Fruit fly (Drosophila melanogaster) whole organism, embryonic: ENCODE data around the gene NijC.

ENCODE experiments used
- CG10209 ChIP-seq: fragments of 200-800 bp; sonication (Bioruptor generic); optimal IDR thresholded peaks from 3 replicates; lab custom pipeline; 2017; ENCODE audit warnings: missing biosample characterization, mild to moderate bottlenecking, missing genetic modification characterization, missing genetic modification reagents
- CG10267 ChIP-seq: fragments of 200-800 bp; sonication (Bioruptor generic); optimal IDR thresholded peaks from 2 replicates; lab custom pipeline; 2018; ENCODE audit warnings: missing biosample characterization, mild to moderate bottlenecking, missing genetic modification characterization, moderate library complexity
- CG12659 ChIP-seq: fragments of 200-800 bp; sonication (Bioruptor generic); optimal IDR thresholded peaks from 3 replicates; lab custom pipeline; 2017; ENCODE audit warnings: mild to moderate bottlenecking, missing biosample characterization, missing genetic modification reagents, missing genetic modification characterization
- CG12942 ChIP-seq: fragments of 200-800 bp; sonication (Bioruptor generic); optimal IDR thresholded peaks from 3 replicates; lab custom pipeline; 2016; ENCODE audit warnings: missing biosample characterization, missing genetic modification characterization
- CG15479 ChIP-seq: fragments of 200-800 bp; sonication (Bioruptor generic); optimal IDR thresholded peaks from 3 replicates; lab custom pipeline; 2019; ENCODE audit warnings: missing biosample characterization, mild to moderate bottlenecking, missing genetic modification characterization, moderate library complexity
- CG15514 ChIP-seq: fragments of 200-800 bp; sonication (Bioruptor generic); optimal IDR thresholded peaks from 3 replicates; lab custom pipeline; 2017; ENCODE audit warnings: missing biosample characterization, missing genetic modification characterization, mild to moderate bottlenecking, moderate library complexity, missing genetic modification reagents
- CG1647 ChIP-seq: fragments of 200-800 bp; sonication (Bioruptor generic); optimal IDR thresholded peaks from 3 replicates; lab custom pipeline; 2016; ENCODE audit warnings: missing biosample characterization, missing genetic modification characterization
- CG17359 ChIP-seq: fragments of 200-800 bp; sonication (Bioruptor generic); optimal IDR thresholded peaks from 3 replicates; lab custom pipeline; 2018; ENCODE audit warnings: missing biosample characterization, mild to moderate bottlenecking, missing genetic modification characterization, moderate library complexity
- CG18262 ChIP-seq: fragments of 200-800 bp; optimal IDR thresholded peaks from 3 replicates; lab custom pipeline; 2019; ENCODE audit warnings: missing biosample characterization, mild to moderate bottlenecking, missing genetic modification characterization, moderate library complexity
- CG2199 ChIP-seq: fragments of 200-800 bp; sonication (Bioruptor generic); IDR thresholded peaks from 3 replicates; pipeline ENCODE4 v1.3.6; 2022; ENCODE audit warnings: missing biosample characterization, missing genetic modification characterization
- CG3065 ChIP-seq: fragments of 200-800 bp; sonication (Bioruptor generic); optimal IDR thresholded peaks from 2 replicates; lab custom pipeline; 2016; ENCODE audit warnings: missing biosample characterization, missing genetic modification characterization
- CG31224 ChIP-seq: fragments of 200-800 bp; sonication (Bioruptor generic); IDR thresholded peaks from 2 replicates; pipeline ENCODE4 v1.3.6; 2022; ENCODE audit warnings: missing biosample characterization, missing genetic modification characterization
- CG3726 ChIP-seq: fragments of 200-800 bp; sonication (Bioruptor generic); IDR thresholded peaks from 3 replicates; pipeline ENCODE4, ENCODE4 v1.3.6; 2022; ENCODE audit warnings: missing biosample characterization, missing genetic modification characterization
- CG4730 ChIP-seq: fragments of 200-800 bp; sonication (Bioruptor generic); IDR thresholded peaks from 2 replicates; pipeline ENCODE4 v1.3.6; 2022; ENCODE audit warnings: missing biosample characterization, missing genetic modification characterization
- CG6254 ChIP-seq: fragments of 200-800 bp; sonication (Bioruptor generic); optimal IDR thresholded peaks from 3 replicates; lab custom pipeline; 2017; ENCODE audit warnings: mild to moderate bottlenecking, missing biosample characterization, missing genetic modification reagents, missing genetic modification characterization
- CG8089 ChIP-seq: fragments of 200-800 bp; sonication (Bioruptor generic); optimal IDR thresholded peaks from 3 replicates; lab custom pipeline; 2016; ENCODE audit warnings: missing biosample characterization, missing genetic modification characterization
- CG8765 ChIP-seq: fragments of 200-800 bp; sonication (Bioruptor generic); IDR thresholded peaks from 2 replicates; pipeline ENCODE4 v1.3.6; 2022; ENCODE audit warnings: missing biosample characterization, missing genetic modification characterization
- CG9727 ChIP-seq: fragments of 200-800 bp; sonication (Bioruptor generic); optimal IDR thresholded peaks from 3 replicates; lab custom pipeline; 2017; ENCODE audit warnings: missing biosample characterization, mild to moderate bottlenecking, missing genetic modification characterization
- D19A ChIP-seq: fragments of 200-800 bp; optimal IDR thresholded peaks from 3 replicates; lab custom pipeline; 2019; ENCODE audit warnings: missing biosample characterization, mild to moderate bottlenecking, missing genetic modification characterization, moderate library complexity
- Doc2 ChIP-seq: fragments of 200-800 bp; sonication (Bioruptor generic); IDR thresholded peaks from 2 replicates; pipeline ENCODE4 v1.3.6; 2022; ENCODE audit warnings: missing biosample characterization, missing genetic modification characterization
- Dp ChIP-seq: fragments of 200-800 bp; sonication (Bioruptor generic); optimal IDR thresholded peaks from 2 replicates; lab custom pipeline; 2018; ENCODE audit warnings: missing biosample characterization, mild to moderate bottlenecking, missing genetic modification characterization, moderate library complexity
- Eip74EF ChIP-seq, 2 experiments: fragments of 200-800 bp in 1 of 2; fragments of >200 bp in 1 of 2; sonication (Bioruptor generic) in 1 of 2; optimal IDR thresholded peaks; 2 replicates each; lab custom pipeline; 2017 to 2019; ENCODE audit warnings: missing biosample characterization in 2 of 2, missing genetic modification characterization in 2 of 2, mild to moderate bottlenecking in 1 of 2, moderate library complexity in 1 of 2
- Fer1 ChIP-seq: fragments of 200-800 bp; sonication (Bioruptor generic); optimal IDR thresholded peaks from 2 replicates; lab custom pipeline; 2017; ENCODE audit warnings: missing biosample characterization, mild to moderate bottlenecking, missing genetic modification characterization
- Gug ChIP-seq: fragments of 200-800 bp; sonication (Bioruptor generic); IDR thresholded peaks from 4 replicates; pipeline ENCODE4 v1.3.6; 2022; ENCODE audit warnings: missing biosample characterization, missing genetic modification characterization
- Hr51 ChIP-seq, 2 experiments: fragments of 200-800 bp; sonication (Bioruptor generic); optimal IDR thresholded peaks; 2 replicates in 1 of 2; 3 replicates in 1 of 2; lab custom pipeline; 2016 to 2018; ENCODE audit warnings: missing biosample characterization in 2 of 2, missing genetic modification characterization in 2 of 2, mild to moderate bottlenecking in 1 of 2, moderate library complexity in 1 of 2
- NC2α ChIP-seq: fragments of 200-800 bp; sonication (Bioruptor generic); optimal IDR thresholded peaks from 2 replicates; lab custom pipeline; 2016; ENCODE audit warnings: missing biosample characterization, missing genetic modification characterization
- NC2β ChIP-seq: fragments of 200-800 bp; sonication (Bioruptor generic); optimal IDR thresholded peaks from 2 replicates; lab custom pipeline; 2016; ENCODE audit warnings: missing biosample characterization, missing genetic modification characterization
- Side ChIP-seq: fragments of 200-800 bp; sonication (Bioruptor generic); optimal IDR thresholded peaks from 2 replicates; lab custom pipeline; 2016; ENCODE audit warnings: missing biosample characterization, missing genetic modification characterization
- al ChIP-seq: fragments of 200-800 bp; sonication (Bioruptor generic); IDR thresholded peaks from 2 replicates; pipeline ENCODE4 v1.3.6; 2022; ENCODE audit warnings: missing biosample characterization, missing genetic modification characterization
- bbx ChIP-seq: fragments of 200-800 bp; sonication (Bioruptor generic); IDR thresholded peaks from 2 replicates; pipeline ENCODE4 v1.3.6; 2022; ENCODE audit warnings: missing biosample characterization, missing genetic modification characterization; ENCODE audit not compliant: partially characterized antibody
- bowl ChIP-seq: fragments of 200-800 bp; sonication (Bioruptor generic); IDR thresholded peaks from 2 replicates; pipeline ENCODE4 v1.3.6; 2022; ENCODE audit warnings: missing biosample characterization, missing genetic modification characterization
- croc ChIP-seq: fragments of 200-800 bp; sonication (Bioruptor generic); conservative IDR thresholded peaks from 3 replicates; pipeline ENCODE4 v1.3.6; 2022; ENCODE audit warnings: missing biosample characterization, missing genetic modification characterization
- dpn ChIP-seq, 2 experiments: fragments of 200-800 bp; sonication (Bioruptor generic); optimal IDR thresholded peaks; 3 replicates each; lab custom pipeline; 2016; ENCODE audit warnings: missing biosample characterization in 2 of 2, missing genetic modification characterization in 2 of 2
- fd102C ChIP-seq: fragments of 200-800 bp; sonication (Bioruptor generic); optimal IDR thresholded peaks from 2 replicates; lab custom pipeline; 2018; ENCODE audit warnings: missing biosample characterization, mild to moderate bottlenecking, missing genetic modification characterization, moderate library complexity
- kah ChIP-seq: fragments of 200-800 bp; sonication (Bioruptor generic); optimal IDR thresholded peaks from 2 replicates; lab custom pipeline; 2018; ENCODE audit warnings: missing biosample characterization, mild to moderate bottlenecking, missing genetic modification characterization
- ken ChIP-seq: fragments of 200-800 bp; sonication (Bioruptor generic); IDR thresholded peaks from 3 replicates; pipeline ENCODE4 v1.3.6; 2022; ENCODE audit warnings: missing biosample characterization, missing genetic modification characterization
- nom ChIP-seq: fragments of 200-800 bp; sonication (Bioruptor generic); optimal IDR thresholded peaks from 2 replicates; lab custom pipeline; 2017; ENCODE audit warnings: missing biosample characterization, missing genetic modification characterization, mild to moderate bottlenecking, moderate library complexity, missing genetic modification reagents
- psq ChIP-seq: fragments of 200-800 bp; sonication (Bioruptor generic); optimal IDR thresholded peaks from 2 replicates; lab custom pipeline; 2017; ENCODE audit warnings: missing biosample characterization, missing genetic modification characterization
- pum ChIP-seq: fragments of 200-800 bp; sonication (Bioruptor generic); optimal IDR thresholded peaks from 2 replicates; lab custom pipeline; 2016; ENCODE audit warnings: missing biosample characterization, missing genetic modification characterization
- ranshi ChIP-seq: fragments of 200-800 bp; sonication (Bioruptor generic); IDR thresholded peaks from 2 replicates; pipeline ENCODE4 v1.3.6; 2022; ENCODE audit warnings: missing biosample characterization, missing genetic modification characterization
- run ChIP-seq: fragments of 200-800 bp; sonication (Bioruptor generic); optimal IDR thresholded peaks from 3 replicates; lab custom pipeline; 2018; ENCODE audit warnings: missing biosample characterization, mild to moderate bottlenecking, missing genetic modification characterization
- schlank ChIP-seq: fragments of 200-800 bp; sonication (Bioruptor generic); optimal IDR thresholded peaks from 2 replicates; lab custom pipeline; 2018; ENCODE audit warnings: missing biosample characterization, mild to moderate bottlenecking, missing genetic modification characterization
- so ChIP-seq: fragments of 200-800 bp; sonication (Bioruptor generic); IDR thresholded peaks from 3 replicates; pipeline ENCODE4 v1.3.6; 2022; ENCODE audit warnings: missing biosample characterization, missing genetic modification characterization
- tna ChIP-seq: fragments of 200-800 bp; sonication (Bioruptor generic); IDR thresholded peaks from 2 replicates; pipeline ENCODE4 v1.3.6; 2022; ENCODE audit warnings: missing biosample characterization, missing genetic modification characterization; ENCODE audit not compliant: partially characterized antibody
- tx ChIP-seq: fragments of 200-800 bp; sonication (Bioruptor generic); optimal IDR thresholded peaks from 2 replicates; lab custom pipeline; 2016; ENCODE audit warnings: missing biosample characterization, missing genetic modification characterization
- vvl ChIP-seq: fragments of 200-800 bp; sonication (Bioruptor generic); IDR thresholded peaks from 2 replicates; pipeline ENCODE4 v1.3.6; 2022; ENCODE audit warnings: missing biosample characterization, missing genetic modification characterization
- zfh1 ChIP-seq: fragments of 200-800 bp; sonication (Bioruptor generic); IDR thresholded peaks from 3 replicates; pipeline ENCODE4 v1.3.6; 2022; ENCODE audit warnings: missing biosample characterization, missing genetic modification characterization

Gene NijC

DNA sequence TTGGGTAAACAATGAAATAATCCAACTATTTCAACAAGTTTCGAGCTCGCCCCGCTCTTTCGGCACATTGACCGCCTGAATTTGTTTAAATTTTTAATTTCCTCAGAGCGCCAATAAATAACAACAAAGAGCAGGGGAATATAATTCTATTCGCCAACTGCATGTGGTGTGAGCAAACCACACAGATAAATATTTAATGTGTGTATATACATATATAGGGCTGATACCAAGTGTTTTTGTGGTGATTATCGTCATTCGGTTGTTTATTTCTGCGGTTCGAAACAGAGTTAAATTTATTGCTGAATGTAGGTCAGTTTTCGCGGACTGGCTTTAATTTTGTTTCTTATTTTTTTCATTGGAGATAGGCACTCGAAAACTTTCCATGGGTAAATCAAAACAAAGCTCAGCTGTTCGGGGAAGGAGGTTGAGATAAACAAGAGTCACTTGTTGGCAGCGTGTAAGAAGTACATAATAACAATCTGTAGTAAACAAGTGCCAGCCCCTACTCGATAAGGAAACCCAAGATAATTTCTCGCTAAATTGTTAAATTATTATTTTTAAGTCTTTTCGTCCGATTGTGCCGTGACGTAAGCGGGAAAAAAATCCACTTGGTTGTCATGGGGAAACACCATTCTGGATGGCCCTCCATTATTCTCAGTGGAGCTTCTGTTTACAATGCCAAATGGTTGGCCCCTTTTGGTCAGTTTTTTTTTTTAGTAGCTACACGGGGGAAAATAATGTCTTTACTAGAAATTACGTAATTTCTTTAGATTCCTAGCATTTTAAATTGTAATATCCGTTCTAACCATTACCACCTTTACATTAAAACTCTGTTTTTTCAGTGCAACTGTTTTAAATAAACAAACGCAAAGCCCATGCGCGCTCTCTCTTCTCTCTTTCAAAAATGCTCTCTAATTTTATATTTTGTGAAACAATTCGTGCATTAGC is 22.9 kb downstream of the NijC start (continued):
- no peak for TF ChIP-seq tna (GFP tag; lab: Robert Waterston, UW)
- TF ChIP-seq tx = no peak
- TF ChIP-seq CG1647 = peak; percentile 20
- TF ChIP-seq Doc2 = no peak
- TF ChIP-seq CG8089 = peak; percentile 20
- peak; percentile 62 for TF ChIP-seq zfh1 (GFP tag; lab: Robert Waterston, UW)
- TF ChIP-seq CG17359 = peak; percentile 67
- no peak for TF ChIP-seq CG3065 (GFP tag; lab: Kevin White, UChicago)
- peak; percentile 25 for TF ChIP-seq run
- TF ChIP-seq Dp (GFP tag; lab: Kevin White, UChicago) = no peak
- TF ChIP-seq nom (GFP tag; lab: Kevin White, UChicago) = peak; percentile 33
- no peak for TF ChIP-seq fd102C
- TF ChIP-seq CG9727 = peak; percentile 35
- peak; percentile 47 to 67 for TF ChIP-seq Hr51 (GFP tag; optimal IDR thresholded peaks at IDR 0.05; lab: Kevin White, UChicago)
- peak; percentile 39 for TF ChIP-seq NC2β (GFP tag; lab: Kevin White, UChicago)
- 0 out of 3 replicates have a peak, but pooled peaks have one; percentile 39 for TF ChIP-seq ken
- TF ChIP-seq D19A (tag; lab: Kevin White, UChicago) = no peak
- peak; percentile 45 for TF ChIP-seq CG10209 (GFP tag; lab: Kevin White, UChicago)
- no peak for TF ChIP-seq CG2199
- no peak; the same call in 2 of the 3 replicates for TF ChIP-seq so (GFP tag; lab: Robert Waterston, UW)
- TF ChIP-seq Side (GFP tag; lab: Kevin White, UChicago) = no peak
- TF ChIP-seq schlank (tag; lab: Kevin White, UChicago) = no peak
- TF ChIP-seq kah (GFP tag; lab: Kevin White, UChicago) = no peak
- TF ChIP-seq Fer1 (GFP tag; lab: Kevin White, UChicago) = peak; percentile 58
- TF ChIP-seq CG12942 (GFP tag; lab: Kevin White, UChicago) = no peak
- TF ChIP-seq CG15514 (GFP tag; lab: Kevin White, UChicago) = peak; percentile 31
- peak; percentile 29; the same call in 2 of the 4 replicates for TF ChIP-seq Gug
- no peak for TF ChIP-seq bowl (GFP tag; lab: Robert Waterston, UW)
- TF ChIP-seq NC2α (GFP tag; lab: Kevin White, UChicago) = peak; percentile 41
- no peak for TF ChIP-seq pum (GFP tag; lab: Kevin White, UChicago)
- peak; percentile 74; the same call in 2 of the 3 replicates for TF ChIP-seq CG3726 (GFP tag; lab: Robert Waterston, UW)
- no peak for TF ChIP-seq CG6254 (GFP tag; lab: Kevin White, UChicago)
- TF ChIP-seq CG18262 (tag; lab: Kevin White, UChicago) = peak; percentile 25
- peak; percentile 44; the same call in 1 of the 2 replicates for TF ChIP-seq al (GFP tag; lab: Robert Waterston, UW)
- TF ChIP-seq vvl = peak; percentile 74
- 0 out of 2 replicates have a peak, but pooled peaks have one; percentile 17 for TF ChIP-seq CG31224 (GFP tag; lab: Robert Waterston, UW)
- TF ChIP-seq CG12659 (GFP tag; lab: Kevin White, UChicago) = peak; percentile 47
- no peak for TF ChIP-seq CG10267 (tag; lab: Kevin White, UChicago)
- no peak for TF ChIP-seq psq
- TF ChIP-seq bbx (GFP tag; lab: Robert Waterston, UW) = no peak
- TF ChIP-seq Eip74EF (GFP tag; optimal IDR thresholded peaks at IDR 0.05; lab: Kevin White, UChicago) = no peak
- TF ChIP-seq CG4730 = peak; percentile 43; the same call in 1 of the 2 replicates
- TF ChIP-seq ranshi (GFP tag; lab: Robert Waterston, UW) = peak; percentile 66
- TF ChIP-seq CG15479 (GFP tag; lab: Kevin White, UChicago) = no peak
- no peak for TF ChIP-seq CG8765 (GFP tag; lab: Robert Waterston, UW)
- TF ChIP-seq dpn (GFP tag; optimal IDR thresholded peaks at IDR 0.05; lab: Kevin White, UChicago) = peak; percentile 25 to 57
- TF ChIP-seq croc (GFP tag; lab: Robert Waterston, UW) = 0 out of 3 replicates have a peak, but pooled peaks have one; percentile 32
